Fruit fly (Drosophila melanogaster) whole organism, embryonic: ENCODE results near the gene CG43179.

Source experiments
- Awh ChIP-seq: fragments of 200-800 bp; sonication (Bioruptor generic); IDR thresholded peaks from 2 replicates; pipeline ENCODE4, ENCODE4 v1.3.6; 2022; ENCODE audit warnings: missing biosample characterization, missing genetic modification characterization
- CG10543 ChIP-seq: fragments of 200-800 bp; sonication (Bioruptor generic); optimal IDR thresholded peaks from 3 replicates; lab custom pipeline; 2017; ENCODE audit warnings: missing biosample characterization, mild to moderate bottlenecking, missing genetic modification characterization, moderate library complexity
- CG10959 ChIP-seq: fragments of 200-800 bp; sonication (Bioruptor generic); IDR thresholded peaks from 2 replicates; pipeline ENCODE4 v1.3.6; 2022; ENCODE audit warnings: missing biosample characterization, missing genetic modification characterization
- CG11085 ChIP-seq: fragments of 200-800 bp; sonication (Bioruptor generic); IDR thresholded peaks from 2 replicates; pipeline ENCODE4 v1.3.6; 2022; ENCODE audit warnings: missing biosample characterization, missing genetic modification characterization
- CG11696 ChIP-seq: fragments of 200-800 bp; sonication (Bioruptor generic); IDR thresholded peaks from 2 replicates; pipeline ENCODE4 v1.3.6; 2022; ENCODE audit warnings: missing biosample characterization, missing genetic modification characterization
- CG13296 ChIP-seq: fragments of 200-800 bp; sonication (Bioruptor generic); optimal IDR thresholded peaks from 3 replicates; lab custom pipeline; 2018; ENCODE audit warnings: missing biosample characterization, mild to moderate bottlenecking, missing genetic modification characterization
- CG16815 ChIP-seq: fragments of 200-800 bp; sonication (Bioruptor generic); optimal IDR thresholded peaks from 3 replicates; lab custom pipeline; 2017; ENCODE audit warnings: missing biosample characterization, mild to moderate bottlenecking, missing genetic modification characterization
- CG17359 ChIP-seq: fragments of 200-800 bp; sonication (Bioruptor generic); optimal IDR thresholded peaks from 3 replicates; lab custom pipeline; 2018; ENCODE audit warnings: missing biosample characterization, mild to moderate bottlenecking, missing genetic modification characterization, moderate library complexity
- CG17385 ChIP-seq: fragments of 200-800 bp; sonication (Bioruptor generic); optimal IDR thresholded peaks from 3 replicates; lab custom pipeline; 2018; ENCODE audit warnings: missing biosample characterization, mild to moderate bottlenecking, missing genetic modification characterization
- CG1792 ChIP-seq: fragments of 200-800 bp; sonication (Bioruptor generic); optimal IDR thresholded peaks from 2 replicates; lab custom pipeline; 2016; ENCODE audit warnings: missing biosample characterization, missing genetic modification characterization
- CG3065 ChIP-seq: fragments of 200-800 bp; sonication (Bioruptor generic); optimal IDR thresholded peaks from 2 replicates; lab custom pipeline; 2016; ENCODE audit warnings: missing biosample characterization, missing genetic modification characterization
- CG3163 ChIP-seq: fragments of 200-800 bp; sonication (Bioruptor generic); optimal IDR thresholded peaks from 3 replicates; lab custom pipeline; 2016; ENCODE audit warnings: missing biosample characterization, missing genetic modification characterization
- CG3407 ChIP-seq: fragments of 200-800 bp; sonication (Bioruptor generic); optimal IDR thresholded peaks from 2 replicates; lab custom pipeline; 2018; ENCODE audit warnings: missing biosample characterization, mild to moderate bottlenecking, missing genetic modification characterization
- CG3847 ChIP-seq: fragments of 200-800 bp; sonication (Bioruptor generic); IDR thresholded peaks from 2 replicates; pipeline ENCODE4 v1.3.6; 2022; ENCODE audit warnings: missing biosample characterization, missing genetic modification characterization
- CG4707 ChIP-seq: fragments of 200-800 bp; sonication (Bioruptor generic); optimal IDR thresholded peaks from 2 replicates; lab custom pipeline; 2018; ENCODE audit warnings: missing biosample characterization, mild to moderate bottlenecking, missing genetic modification characterization, moderate library complexity
- CG6254 ChIP-seq: fragments of 200-800 bp; sonication (Bioruptor generic); optimal IDR thresholded peaks from 3 replicates; lab custom pipeline; 2017; ENCODE audit warnings: mild to moderate bottlenecking, missing biosample characterization, missing genetic modification reagents, missing genetic modification characterization
- CG6791 ChIP-seq: fragments of 200-800 bp; sonication (Bioruptor generic); IDR thresholded peaks from 3 replicates; pipeline ENCODE4 v1.3.6; 2022; ENCODE audit warnings: missing biosample characterization, missing genetic modification characterization; ENCODE audit not compliant: partially characterized antibody
- CG7372 ChIP-seq: fragments of 200-800 bp; sonication (Bioruptor generic); IDR thresholded peaks from 2 replicates; pipeline ENCODE4 v1.3.6; 2022; ENCODE audit warnings: missing biosample characterization, missing genetic modification characterization
- CG7556 ChIP-seq: fragments of 200-800 bp; sonication (Bioruptor generic); optimal IDR thresholded peaks from 2 replicates; lab custom pipeline; 2017; ENCODE audit warnings: missing biosample characterization, mild to moderate bottlenecking, missing genetic modification characterization
- CG8290 ChIP-seq, 3 experiments: fragments of 200-800 bp; sonication (Bioruptor generic); optimal IDR thresholded peaks; 2 replicates each; lab custom pipeline; 2016 to 2019; ENCODE audit warnings: missing biosample characterization in 3 of 3, missing genetic modification characterization in 3 of 3, mild to moderate bottlenecking in 2 of 3, moderate library complexity in 1 of 3
- CG8924 ChIP-seq: fragments of 200-800 bp; optimal IDR thresholded peaks from 3 replicates; lab custom pipeline; 2019; ENCODE audit warnings: missing biosample characterization, mild to moderate bottlenecking, missing genetic modification characterization, moderate library complexity
- CG9797 ChIP-seq: fragments of 200-800 bp; sonication (Bioruptor generic); optimal IDR thresholded peaks from 3 replicates; lab custom pipeline; 2018; ENCODE audit warnings: missing biosample characterization, mild to moderate bottlenecking, missing genetic modification characterization
- Dip2 ChIP-seq: fragments of 200-800 bp; sonication (Bioruptor generic); IDR thresholded peaks from 2 replicates; pipeline ENCODE4 v1.3.6; 2022; ENCODE audit warnings: missing biosample characterization, missing genetic modification characterization
- Ets65A ChIP-seq: fragments of 200-800 bp; sonication (Bioruptor generic); peaks from one replicate; lab custom pipeline; 2016; ENCODE audit warnings: missing biosample characterization, missing genetic modification characterization
- HLH4C ChIP-seq: fragments of 200-800 bp; sonication (Bioruptor generic); IDR thresholded peaks from 3 replicates; pipeline ENCODE4 v1.3.6; 2022; ENCODE audit warnings: missing biosample characterization, missing genetic modification characterization; ENCODE audit not compliant: partially characterized antibody
- HLHmδ ChIP-seq: fragments of 200-800 bp; sonication (Bioruptor generic); optimal IDR thresholded peaks from 2 replicates; lab custom pipeline; 2018; ENCODE audit warnings: missing biosample characterization, mild to moderate bottlenecking, missing genetic modification characterization, moderate library complexity
- Hr78 ChIP-seq, 2 experiments: fragments of 200-800 bp in 1 of 2; fragments of >200 bp in 1 of 2; sonication (Bioruptor generic) in 1 of 2; optimal IDR thresholded peaks; 2 replicates each; lab custom pipeline; 2017 to 2019; ENCODE audit warnings: missing biosample characterization in 2 of 2, missing genetic modification characterization in 2 of 2, mild to moderate bottlenecking in 1 of 2, moderate library complexity in 1 of 2
- Lhr ChIP-seq: fragments of 200-800 bp; sonication (Bioruptor generic); optimal IDR thresholded peaks from 3 replicates; lab custom pipeline; 2017; ENCODE audit warnings: mild to moderate bottlenecking, missing biosample characterization, missing genetic modification reagents, missing genetic modification characterization
- Med ChIP-seq: fragments of 200-800 bp; sonication (Bioruptor generic); peaks from one replicate; lab custom pipeline; 2016; ENCODE audit warnings: missing biosample characterization, missing genetic modification characterization, mild to moderate bottlenecking, inconsistent platforms, moderate library complexity
- Oli ChIP-seq: fragments of 200-800 bp; sonication (Bioruptor generic); optimal IDR thresholded peaks from 2 replicates; lab custom pipeline; 2018; ENCODE audit warnings: missing biosample characterization, mild to moderate bottlenecking, missing genetic modification characterization, moderate library complexity
- Trl ChIP-seq, 3 experiments: fragments of >200 bp in 2 of 3; fragments of 200-800 bp in 1 of 3; sonication (Bioruptor generic) in 1 of 3; optimal IDR thresholded peaks; 2 replicates in 1 of 3; 3 replicates in 2 of 3; lab custom pipeline; 2016 to 2017; ENCODE audit warnings: missing biosample characterization in 1 of 3, missing genetic modification characterization in 1 of 3
- Xbp1 ChIP-seq: fragments of 200-800 bp; sonication (Bioruptor generic); optimal IDR thresholded peaks from 3 replicates; lab custom pipeline; 2016; ENCODE audit warnings: missing biosample characterization, mild to moderate bottlenecking, missing genetic modification characterization
- abd-A ChIP-seq: fragments of 200-800 bp; sonication (Bioruptor generic); optimal IDR thresholded peaks from 3 replicates; lab custom pipeline; 2019; ENCODE audit warnings: missing biosample characterization, mild to moderate bottlenecking, missing genetic modification characterization, moderate library complexity
- az2 ChIP-seq: fragments of 200-800 bp; sonication (Bioruptor generic); optimal IDR thresholded peaks from 3 replicates; lab custom pipeline; 2016; ENCODE audit warnings: missing biosample characterization, missing genetic modification characterization
- dmrt11E ChIP-seq: fragments of 200-800 bp; sonication (Bioruptor generic); optimal IDR thresholded peaks from 3 replicates; lab custom pipeline; 2018; ENCODE audit warnings: missing biosample characterization, mild to moderate bottlenecking, missing genetic modification characterization, moderate library complexity
- ewg ChIP-seq: fragments of 200-800 bp; sonication (Bioruptor generic); optimal IDR thresholded peaks from 3 replicates; lab custom pipeline; 2017; ENCODE audit warnings: mild to moderate bottlenecking, missing biosample characterization, missing genetic modification reagents, missing genetic modification characterization
- gt ChIP-seq: fragments of 200-800 bp; sonication (Bioruptor generic); IDR thresholded peaks from 2 replicates; pipeline ENCODE4 v1.3.6; 2022; ENCODE audit warnings: missing biosample characterization, missing genetic modification characterization
- hb ChIP-seq: fragments of 200-800 bp; sonication (Bioruptor generic); IDR thresholded peaks from 3 replicates; pipeline ENCODE4 v1.3.6; 2022; ENCODE audit warnings: missing biosample characterization, missing genetic modification characterization; ENCODE audit not compliant: partially characterized antibody
- lilli ChIP-seq: fragments of 200-800 bp; sonication (Bioruptor generic); optimal IDR thresholded peaks from 3 replicates; lab custom pipeline; 2016; ENCODE audit warnings: missing biosample characterization, missing genetic modification characterization
- odd ChIP-seq: fragments of 200-800 bp; sonication (Bioruptor generic); optimal IDR thresholded peaks from 2 replicates; lab custom pipeline; 2017; ENCODE audit warnings: missing biosample characterization, mild to moderate bottlenecking, missing genetic modification characterization
- org-1 ChIP-seq: fragments of 200-800 bp; sonication (Bioruptor generic); optimal IDR thresholded peaks from 2 replicates; lab custom pipeline; 2017; ENCODE audit warnings: missing biosample characterization, missing genetic modification characterization
- p53 ChIP-seq: fragments of 200-800 bp; sonication (Bioruptor generic); optimal IDR thresholded peaks from 2 replicates; lab custom pipeline; 2016; ENCODE audit warnings: missing biosample characterization, missing genetic modification characterization
- prd ChIP-seq, 3 experiments: fragments of >200 bp in 2 of 3; fragments of 200-800 bp in 1 of 3; sonication (Bioruptor generic) in 1 of 3; optimal IDR thresholded peaks in 2 of 3; IDR thresholded peaks in 1 of 3; 2 replicates in 2 of 3; 3 replicates in 1 of 3; pipeline versions ENCODE4 v1.3.6 to Lab custom; 2017 to 2022; ENCODE audit warnings: missing biosample characterization in 1 of 3, missing genetic modification characterization in 1 of 3
- repo ChIP-seq: fragments of 200-800 bp; sonication (Bioruptor generic); optimal IDR thresholded peaks from 2 replicates; lab custom pipeline; 2016; ENCODE audit warnings: missing biosample characterization, missing genetic modification characterization
- run ChIP-seq: fragments of 200-800 bp; sonication (Bioruptor generic); optimal IDR thresholded peaks from 3 replicates; lab custom pipeline; 2018; ENCODE audit warnings: missing biosample characterization, mild to moderate bottlenecking, missing genetic modification characterization
- schlank ChIP-seq: fragments of 200-800 bp; sonication (Bioruptor generic); optimal IDR thresholded peaks from 2 replicates; lab custom pipeline; 2018; ENCODE audit warnings: missing biosample characterization, mild to moderate bottlenecking, missing genetic modification characterization
- slp2 ChIP-seq: fragments of 200-800 bp; sonication (Bioruptor generic); optimal IDR thresholded peaks from 2 replicates; lab custom pipeline; 2016; ENCODE audit warnings: missing biosample characterization, missing genetic modification characterization
- sqz ChIP-seq: fragments of 200-800 bp; sonication (Bioruptor generic); optimal IDR thresholded peaks from 3 replicates; lab custom pipeline; 2018; ENCODE audit warnings: missing biosample characterization, mild to moderate bottlenecking, missing genetic modification characterization
- stc ChIP-seq: fragments of 200-800 bp; sonication (Bioruptor generic); IDR thresholded peaks from 2 replicates; pipeline ENCODE4 v1.3.6; 2022; ENCODE audit warnings: missing biosample characterization, missing genetic modification characterization
- toy ChIP-seq: fragments of 200-800 bp; sonication (Bioruptor generic); IDR thresholded peaks from 2 replicates; pipeline ENCODE4 v1.3.6; 2022; ENCODE audit warnings: missing biosample characterization, missing genetic modification characterization

The CG43179 gene

dm6 chr3R:14299891-14300290, 44.0 kb downstream of the CG43179 start (continued):
- TF ChIP-seq schlank (no peak), repo (GFP tag; lab: Kevin White, UChicago) (no peak), hb (no peak), CG11696 (no peak), lilli (GFP tag; lab: Kevin White, UChicago) (no peak), odd (GFP tag; lab: Kevin White, UChicago) (peak; percentile 50), Awh (GFP tag; lab: Robert Waterston, UW) (no peak), CG3847 (GFP tag; lab: Robert Waterston, UW) (no peak), sqz (GFP tag; lab: Kevin White, UChicago) (peak; percentile 60), org-1 (no peak), az2 (GFP tag; lab: Kevin White, UChicago) (no peak), Dip2 (GFP tag; lab: Robert Waterston, UW) (no peak), CG7556 (GFP tag; lab: Kevin White, UChicago) (no peak), CG3163 (GFP tag; lab: Kevin White, UChicago) (no peak), CG16815 (GFP tag; lab: Kevin White, UChicago) (no peak), toy (GFP tag; lab: Robert Waterston, UW) (no peak), Trl (optimal IDR thresholded peaks at IDR 0.05; lab: Kevin White, UChicago) (no peak), Trl (GFP tag; optimal IDR thresholded peaks at IDR 0.05; lab: Kevin White, UChicago) (no peak), run (tag; lab: Kevin White, UChicago) (no peak), Lhr (GFP tag; lab: Kevin White, UChicago) (no peak), Ets65A (GFP tag; lab: Kevin White, UChicago) (no peak), HLH4C (GFP tag; lab: Robert Waterston, UW) (no peak), ewg (peak; percentile 17), gt (no peak), dmrt11E (tag; lab: Kevin White, UChicago) (peak; percentile 26), CG10959 (GFP tag; lab: Robert Waterston, UW) (no peak), CG10543 (peak; percentile 38), CG7372 (GFP tag; lab: Robert Waterston, UW) (no peak), CG8290 (GFP tag; optimal IDR thresholded peaks at IDR 0.05; lab: Kevin White, UChicago) (no peak), CG8290 (tag; optimal IDR thresholded peaks at IDR 0.05; lab: Kevin White, UChicago) (peak in 1 of 2 experiments; percentile 16), CG8924 (peak; percentile 9), CG17359 (peak; percentile 58), Med (GFP tag; lab: Kevin White, UChicago) (peak; percentile 81), CG4707 (GFP tag; lab: Kevin White, UChicago) (peak; percentile 37), Xbp1 (GFP tag; lab: Kevin White, UChicago) (no peak), CG3065 (GFP tag; lab: Kevin White, UChicago) (no peak), CG1792 (GFP tag; lab: Kevin White, UChicago) (no peak), CG13296 (GFP tag; lab: Kevin White, UChicago) (peak; percentile 62), CG6791 (GFP tag; lab: Robert Waterston, UW) (no peak), stc (GFP tag; lab: Robert Waterston, UW) (no peak), prd (optimal IDR thresholded peaks at IDR 0.05; lab: Kevin White, UChicago) (no peak), prd (GFP tag; IDR thresholded peaks at IDR 0.05; lab: Robert Waterston, UW) (no peak), CG6254 (GFP tag; lab: Kevin White, UChicago) (peak; percentile 43), CG3407 (GFP tag; lab: Kevin White, UChicago) (peak; percentile 14), p53 (GFP tag; lab: Kevin White, UChicago) (no peak), Hr78 (GFP tag; optimal IDR thresholded peaks at IDR 0.05; lab: Kevin White, UChicago) (peak in 1 of 2 experiments; percentile 49), CG9797 (no peak), slp2 (GFP tag; lab: Kevin White, UChicago) (no peak), CG17385 (GFP tag; lab: Kevin White, UChicago) (peak; percentile 26), CG11085 (no peak), Oli (tag; lab: Kevin White, UChicago) (no peak), abd-A (tag; lab: Kevin White, UChicago) (no peak), HLHmδ (GFP tag; lab: Kevin White, UChicago) (no peak)
